Worm (Caenorhabditis elegans) whole organism, L1 larva: Measurements from ENCODE around the gene nspc-4.
A peak's percentile ranks its signal among the peaks of the same experiment; 100 is the strongest.

Source experiments
- C04F5.9 ChIP-seq: sonication (generic microtip); optimal IDR thresholded peaks from 2 replicates; lab custom pipeline; 2016; ENCODE audit warnings: missing genetic modification characterization, missing compliant biosample characterization
- C16A3.4 ChIP-seq: fragments of 150-350 bp; optimal IDR thresholded peaks from 2 replicates; lab custom pipeline; 2014; ENCODE audit warnings: missing biosample characterization, missing genetic modification characterization
- C34B4.2 ChIP-seq: sonication (generic microtip); optimal IDR thresholded peaks from 2 replicates; lab custom pipeline; 2017; ENCODE audit warnings: mild to moderate bottlenecking, missing genetic modification characterization, missing compliant biosample characterization
- F16B12.6 ChIP-seq: fragments of 150-350 bp; optimal IDR thresholded peaks from 2 replicates; lab custom pipeline; 2014; ENCODE audit warnings: missing biosample characterization, missing genetic modification characterization
- aha-1 ChIP-seq: fragments of 150-350 bp; optimal IDR thresholded peaks from 2 replicates; lab custom pipeline; 2014; ENCODE audit warnings: missing biosample characterization, missing genetic modification characterization
- blmp-1 ChIP-seq: fragments of 150-350 bp; optimal IDR thresholded peaks from 2 replicates; lab custom pipeline; 2014; ENCODE audit warnings: missing biosample characterization, missing genetic modification characterization
- ceh-8 ChIP-seq: fragments of 200-800 bp; sonication (Bioruptor generic); optimal IDR thresholded peaks from 2 replicates; lab custom pipeline; 2018; ENCODE audit warnings: mild to moderate bottlenecking, missing genetic modification characterization, moderate library complexity, missing compliant biosample characterization
- ceh-82 ChIP-seq, 3 experiments: fragments of 150-350 bp in 1 of 3; sonication (generic microtip) in 2 of 3; optimal IDR thresholded peaks; 2 replicates each; lab custom pipeline; 2014 to 2017; ENCODE audit warnings: missing biosample characterization in 3 of 3, missing genetic modification characterization in 3 of 3
- dpl-1 ChIP-seq, 3 experiments: fragments of 150-350 bp in 2 of 3; sonication (generic microtip) in 1 of 3; optimal IDR thresholded peaks; 2 replicates each; lab custom pipeline; 2014 to 2017; ENCODE audit warnings: missing biosample characterization in 3 of 3, missing genetic modification characterization in 3 of 3, missing genetic modification reagents in 3 of 3
- efl-1 ChIP-seq, 4 experiments: fragments of 150-350 bp; optimal IDR thresholded peaks in 3 of 4; peaks in 1 of 4; 1 replicate in 1 of 4; 2 replicates in 3 of 4; lab custom pipeline; 2014; ENCODE audit warnings: missing biosample characterization in 2 of 4, missing genetic modification characterization in 2 of 4, missing genetic modification reagents in 2 of 4
- efl-3 ChIP-seq: fragments of 200-800 bp; sonication (Bioruptor generic); optimal IDR thresholded peaks from 2 replicates; lab custom pipeline; 2018; ENCODE audit warnings: mild to moderate bottlenecking, missing genetic modification characterization, missing compliant biosample characterization
- egl-13 ChIP-seq: sonication (generic microtip); optimal IDR thresholded peaks from 2 replicates; lab custom pipeline; 2016; ENCODE audit warnings: missing genotype, missing genetic modification reagents, missing genetic modification characterization, missing compliant biosample characterization
- egl-27 ChIP-seq, 2 experiments: fragments of 150-350 bp in 1 of 2; sonication (generic microtip); optimal IDR thresholded peaks; 3 replicates each; lab custom pipeline; 2017 to 2018; ENCODE audit warnings: missing biosample characterization in 2 of 2, missing genetic modification characterization in 2 of 2, missing genetic modification reagents in 2 of 2
- elt-2 ChIP-seq: sonication (generic microtip); optimal IDR thresholded peaks from 2 replicates; lab custom pipeline; 2016; ENCODE audit warnings: missing genetic modification characterization, mild to moderate bottlenecking, inconsistent platforms, missing compliant biosample characterization, missing genetic modification reagents
- elt-3 ChIP-seq, 6 experiments: fragments of 150-350 bp in 1 of 6; sonication (generic microtip); optimal IDR thresholded peaks; 2 replicates each; lab custom pipeline; 2017 to 2018; ENCODE audit warnings: missing biosample characterization in 6 of 6, missing genetic modification characterization in 6 of 6, inconsistent platforms in 1 of 6
- fkh-10 ChIP-seq: sonication (generic microtip); optimal IDR thresholded peaks from 2 replicates; lab custom pipeline; 2017; ENCODE audit warnings: missing biosample characterization, missing genetic modification reagents, missing genetic modification characterization
- fkh-8 ChIP-seq: sonication (generic microtip); optimal IDR thresholded peaks from 2 replicates; lab custom pipeline; 2016; ENCODE audit warnings: mild to moderate bottlenecking, missing genetic modification characterization, missing compliant biosample characterization
- fos-1 ChIP-seq: fragments of 150-350 bp; optimal IDR thresholded peaks from 2 replicates; lab custom pipeline; 2014; ENCODE audit warnings: missing biosample characterization, missing genetic modification characterization
- grh-1 ChIP-seq: fragments of 200-800 bp; sonication (Bioruptor generic); IDR thresholded peaks from 2 replicates; pipeline ENCODE4 v1.3.6; 2022; ENCODE audit warnings: missing genetic modification reagents, missing genetic modification characterization, missing compliant biosample characterization
- hlh-4 ChIP-seq: sonication (generic microtip); optimal IDR thresholded peaks from 2 replicates; lab custom pipeline; 2016; ENCODE audit warnings: mild to moderate bottlenecking, missing genetic modification characterization, missing compliant biosample characterization
- hpl-2 ChIP-seq: fragments of 150-350 bp; optimal IDR thresholded peaks from 2 replicates; lab custom pipeline; 2014; ENCODE audit warnings: missing biosample characterization, missing genetic modification reagents, missing genetic modification characterization
- isw-1 ChIP-seq: fragments of 200-800 bp; sonication (Bioruptor generic); IDR thresholded peaks from 2 replicates; pipeline ENCODE4 v1.3.6; 2022; ENCODE audit warnings: missing genetic modification characterization, missing compliant biosample characterization
- lin-14 ChIP-seq: fragments of 200-800 bp; sonication (Bioruptor generic); optimal IDR thresholded peaks from 2 replicates; lab custom pipeline; 2018; ENCODE audit warnings: mild to moderate bottlenecking, missing genetic modification characterization, moderate library complexity, missing compliant biosample characterization
- lin-15B ChIP-seq: fragments of 150-350 bp; sonication (generic microtip); optimal IDR thresholded peaks from 3 replicates; lab custom pipeline; 2014; ENCODE audit warnings: missing biosample characterization, missing genetic modification characterization
- lin-39 ChIP-seq: fragments of 150-350 bp; optimal IDR thresholded peaks from 2 replicates; lab custom pipeline; 2014; ENCODE audit warnings: missing biosample characterization, missing genetic modification reagents, missing genetic modification characterization
- lsy-2 ChIP-seq, 2 experiments: fragments of 150-350 bp; optimal IDR thresholded peaks; 2 replicates each; lab custom pipeline; 2014; ENCODE audit warnings: missing biosample characterization in 2 of 2, missing genetic modification characterization in 2 of 2
- mdl-1 ChIP-seq, 2 experiments: fragments of 150-350 bp; optimal IDR thresholded peaks; 2 replicates each; lab custom pipeline; 2014 to 2017; ENCODE audit warnings: missing biosample characterization in 2 of 2, missing genetic modification characterization in 2 of 2, inconsistent platforms in 1 of 2
- nhr-237 ChIP-seq: fragments of 150-350 bp; optimal IDR thresholded peaks from 2 replicates; lab custom pipeline; 2014; ENCODE audit warnings: missing biosample characterization, missing genetic modification characterization
- nhr-47 ChIP-seq: sonication (generic microtip); optimal IDR thresholded peaks from 2 replicates; lab custom pipeline; 2016; ENCODE audit warnings: mild to moderate bottlenecking, missing genetic modification characterization, moderate library complexity, missing compliant biosample characterization
- nhr-76 ChIP-seq: sonication (generic microtip); optimal IDR thresholded peaks from 2 replicates; lab custom pipeline; 2017; ENCODE audit warnings: missing biosample characterization, missing genetic modification characterization
- nhr-85 ChIP-seq: sonication (generic microtip); peaks from one replicate; lab custom pipeline; 2016; ENCODE audit warnings: missing genetic modification characterization, inconsistent platforms, missing compliant biosample characterization
- nhr-90 ChIP-seq: sonication (generic microtip); optimal IDR thresholded peaks from 2 replicates; lab custom pipeline; 2016; ENCODE audit warnings: mild to moderate bottlenecking, missing genetic modification characterization, missing compliant biosample characterization; ENCODE audit not compliant: poor library complexity
- pag-3 ChIP-seq: sonication (generic microtip); optimal IDR thresholded peaks from 2 replicates; lab custom pipeline; 2017; ENCODE audit warnings: missing genetic modification characterization, mild to moderate bottlenecking, missing compliant biosample characterization, antibody characterized with exemption, borderline replicate concordance; ENCODE audit not compliant: insufficient read depth
- pax-3 ChIP-seq: fragments of 200-800 bp; sonication (Bioruptor generic); optimal IDR thresholded peaks from 2 replicates; lab custom pipeline; 2018; ENCODE audit warnings: mild to moderate bottlenecking, missing genetic modification characterization, moderate library complexity, missing compliant biosample characterization
- pqm-1 ChIP-seq: sonication (generic microtip); optimal IDR thresholded peaks from 3 replicates; lab custom pipeline; 2017; ENCODE audit warnings: missing biosample characterization, missing genetic modification characterization
- rnt-1 ChIP-seq: sonication (generic microtip); optimal IDR thresholded peaks from 2 replicates; lab custom pipeline; 2016; ENCODE audit warnings: mild to moderate bottlenecking, missing genetic modification characterization, moderate library complexity, missing compliant biosample characterization
- snpc-4 ChIP-seq: fragments of 150-350 bp; optimal IDR thresholded peaks from 2 replicates; lab custom pipeline; 2014; ENCODE audit warnings: missing biosample characterization, missing genetic modification characterization
- snu-23 ChIP-seq: sonication (generic microtip); optimal IDR thresholded peaks from 2 replicates; lab custom pipeline; 2016; ENCODE audit warnings: missing genetic modification characterization, missing compliant biosample characterization
- sptf-1 ChIP-seq: fragments of 150-350 bp; optimal IDR thresholded peaks from 2 replicates; lab custom pipeline; 2014; ENCODE audit warnings: missing biosample characterization, missing genetic modification characterization
- unc-130 ChIP-seq: fragments of 150-350 bp; optimal IDR thresholded peaks from 2 replicates; lab custom pipeline; 2017; ENCODE audit warnings: missing biosample characterization, missing genetic modification characterization, inconsistent platforms
- unc-86 ChIP-seq: sonication (generic microtip); optimal IDR thresholded peaks from 2 replicates; lab custom pipeline; 2016; ENCODE audit warnings: missing genetic modification characterization, missing compliant biosample characterization
- vab-15 ChIP-seq: sonication (generic microtip); optimal IDR thresholded peaks from 2 replicates; lab custom pipeline; 2017; ENCODE audit warnings: missing genotype, mild to moderate bottlenecking, missing genetic modification characterization, missing compliant biosample characterization
- zag-1 ChIP-seq: fragments of 150-350 bp; optimal IDR thresholded peaks from 2 replicates; lab custom pipeline; 2014; ENCODE audit warnings: missing biosample characterization, missing genetic modification characterization
- ztf-11 ChIP-seq, 2 experiments: sonication (generic microtip); optimal IDR thresholded peaks; 2 replicates each; lab custom pipeline; 2016 to 2017; ENCODE audit warnings: missing genetic modification characterization in 2 of 2, missing biosample characterization in 1 of 2, missing compliant biosample characterization in 1 of 2

The nspc-4 gene

DNA sequence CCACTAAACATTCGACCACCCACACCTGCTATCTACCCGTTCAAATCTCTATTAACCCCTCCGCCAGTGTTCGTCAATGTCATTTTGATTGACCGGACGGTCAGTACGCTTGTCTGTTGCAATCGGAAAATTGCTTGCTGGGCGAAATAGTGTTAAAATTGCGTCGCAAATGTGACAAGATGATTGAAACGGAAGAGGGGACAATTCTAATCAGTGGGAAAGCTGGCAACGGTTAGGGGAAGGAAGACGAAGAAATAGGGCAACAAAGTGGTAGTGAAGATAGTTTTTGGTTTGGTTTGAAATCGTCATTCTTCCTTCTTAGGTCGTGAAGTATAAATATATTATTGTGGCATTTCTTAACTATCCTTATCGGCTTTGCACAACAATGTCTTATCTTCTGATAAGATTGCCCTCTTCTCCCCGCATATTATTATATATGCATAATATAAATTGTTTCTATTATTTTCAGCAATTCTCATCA, 30.3 kb upstream of the nspc-4 start:
- TF ChIP-seq C04F5.9 (tag; lab: Kevin White, UChicago) (no peak), nhr-90 (tag; lab: Kevin White, UChicago) (no peak), nhr-47 (tag; lab: Kevin White, UChicago) (no peak), efl-1 (optimal IDR thresholded peaks at IDR 0.05; lab: Kevin White, UChicago) (no peak), efl-1 (GFP tag; optimal IDR thresholded peaks at IDR 0.05 in 1 of 2; lab: Kevin White, UChicago) (peak in 1 of 2 experiments; percentile 4), zag-1 (tag; lab: Kevin White, UChicago) (no peak), sptf-1 (tag; lab: Kevin White, UChicago) (no peak), grh-1 (GFP tag; lab: Robert Waterston, UW) (no peak), rnt-1 (no peak), blmp-1 (tag; lab: Kevin White, UChicago) (peak; percentile 30), dpl-1 (GFP tag; optimal IDR thresholded peaks at IDR 0.05; lab: Kevin White, UChicago) (no peak), ztf-11 (tag; optimal IDR thresholded peaks at IDR 0.05; lab: Kevin White, UChicago) (no peak), hpl-2 (GFP tag; lab: Kevin White, UChicago) (no peak), pax-3 (tag; lab: Kevin White, UChicago) (no peak), ceh-8 (GFP tag; lab: Kevin White, UChicago) (no peak), snu-23 (GFP tag; lab: Kevin White, UChicago) (no peak), fkh-8 (tag; lab: Kevin White, UChicago) (no peak), unc-130 (tag; lab: Kevin White, UChicago) (no peak), elt-2 (peak; percentile 86), snpc-4 (tag; lab: Kevin White, UChicago) (no peak), C16A3.4 (tag; lab: Kevin White, UChicago) (no peak)
- TF ChIP-seq, all 84 proteins: peak for 3

ce11 chrX:8567823-8568314, 29.7 kb upstream of the nspc-4 start:
- TF ChIP-seq nhr-76 (tag; lab: Kevin White, UChicago) = no peak
- TF ChIP-seq efl-1 (optimal IDR thresholded peaks at IDR 0.05; lab: Kevin White, UChicago) = no peak
- TF ChIP-seq efl-1 (GFP tag; optimal IDR thresholded peaks at IDR 0.05 in 1 of 2; lab: Kevin White, UChicago) = peak in 1 of 2 experiments; percentile 55
- TF ChIP-seq, all 84 proteins: peak for 1

- TF ChIP-seq blmp-1 (tag; lab: Kevin White, UChicago) = peak; percentile 32
- no peak for TF ChIP-seq unc-86 (tag; lab: Kevin White, UChicago)
- TF ChIP-seq efl-3 (GFP tag; lab: Kevin White, UChicago) = no peak
- peak; percentile 24 for TF ChIP-seq lin-14 (GFP tag; lab: Kevin White, UChicago)
- peak; percentile 40 for TF ChIP-seq nhr-85 (tag; lab: Kevin White, UChicago)
- peak in 3 of 6 experiments; percentile 2 to 12 (median 10) for TF ChIP-seq elt-3 (tag; optimal IDR thresholded peaks at IDR 0.05; lab: Kevin White, UChicago)
Measured at ce11 chrX:8567166-8567565, 29.0 kb upstream of the nspc-4 start.

ce11 chrX:8566521-8567032, 28.4 kb upstream of the nspc-4 start:
- TF ChIP-seq snpc-4 (tag; lab: Kevin White, UChicago) = no peak
- no peak for TF ChIP-seq nhr-90 (tag; lab: Kevin White, UChicago)
- TF ChIP-seq lsy-2 (tag; optimal IDR thresholded peaks at IDR 0.05; lab: Kevin White, UChicago) = no peak
- TF ChIP-seq hlh-4 = peak; percentile 55
- TF ChIP-seq F16B12.6 (tag; lab: Kevin White, UChicago) = no peak
- no peak for TF ChIP-seq mdl-1 (tag; optimal IDR thresholded peaks at IDR 0.05; lab: Kevin White, UChicago)
- peak; percentile 77 for TF ChIP-seq fkh-8 (tag; lab: Kevin White, UChicago)
- TF ChIP-seq nhr-237 (tag; lab: Kevin White, UChicago) = no peak
- TF ChIP-seq aha-1 (tag; lab: Kevin White, UChicago) = no peak
- no peak for TF ChIP-seq fos-1
- no peak for TF ChIP-seq vab-15
- peak; percentile 56 for TF ChIP-seq nhr-47 (tag; lab: Kevin White, UChicago)
- TF ChIP-seq pag-3 (tag; lab: Kevin White, UChicago) = no peak
- TF ChIP-seq nhr-76 (tag; lab: Kevin White, UChicago) = no peak
- no peak for TF ChIP-seq pqm-1 (tag; lab: Kevin White, UChicago)
- no peak for TF ChIP-seq lin-39 (tag; lab: Kevin White, UChicago)
- TF ChIP-seq lin-15B = no peak
- no peak for TF ChIP-seq isw-1
- no peak for TF ChIP-seq fkh-10
- TF ChIP-seq nhr-85 (tag; lab: Kevin White, UChicago) = peak; percentile 13
- no peak for TF ChIP-seq egl-27 (tag; optimal IDR thresholded peaks at IDR 0.05; lab: Kevin White, UChicago)
- TF ChIP-seq C04F5.9 (tag; lab: Kevin White, UChicago) = no peak
- TF ChIP-seq ceh-82 (tag; optimal IDR thresholded peaks at IDR 0.05; lab: Kevin White, UChicago) = no peak
- no peak for TF ChIP-seq egl-13 (tag; lab: Kevin White, UChicago)
- TF ChIP-seq C34B4.2 (tag; lab: Kevin White, UChicago) = no peak
